Worm (Caenorhabditis elegans) whole organism, young adult: Measurements from ENCODE around the gene bca-1.

Experiments
- K12H6.12 ChIP-seq: fragments of 200-800 bp; sonication (Bioruptor generic); optimal IDR thresholded peaks from 2 replicates; lab custom pipeline; 2018; ENCODE audit warnings: mild to moderate bottlenecking, missing genetic modification characterization, missing compliant biosample characterization
- hlh-12 ChIP-seq: sonication (generic microtip); optimal IDR thresholded peaks from 2 replicates; lab custom pipeline; 2016; ENCODE audit warnings: missing genetic modification characterization, missing compliant biosample characterization
- hlh-26 ChIP-seq: fragments of 200-800 bp; sonication (Bioruptor generic); conservative IDR thresholded peaks from 2 replicates; pipeline ENCODE4 v1.3.6; 2022; ENCODE audit warnings: missing genetic modification reagents, missing genetic modification characterization, missing compliant biosample characterization
- nfya-1 ChIP-seq: sonication (generic microtip); optimal IDR thresholded peaks from 2 replicates; lab custom pipeline; 2017; ENCODE audit warnings: antibody characterized with exemption, missing compliant biosample characterization, missing genetic modification characterization, borderline replicate concordance; ENCODE audit not compliant: insufficient read depth
- sea-2 ChIP-seq: fragments of 200-800 bp; sonication (Bioruptor generic); IDR thresholded peaks from 2 replicates; pipeline ENCODE4 v1.3.6; 2022; ENCODE audit warnings: missing genetic modification characterization, missing compliant biosample characterization
- ztf-22 ChIP-seq: fragments of 200-800 bp; sonication (Bioruptor generic); optimal IDR thresholded peaks from 2 replicates; lab custom pipeline; 2018; ENCODE audit warnings: mild to moderate bottlenecking, missing genetic modification characterization, moderate library complexity, missing compliant biosample characterization

DNA sequence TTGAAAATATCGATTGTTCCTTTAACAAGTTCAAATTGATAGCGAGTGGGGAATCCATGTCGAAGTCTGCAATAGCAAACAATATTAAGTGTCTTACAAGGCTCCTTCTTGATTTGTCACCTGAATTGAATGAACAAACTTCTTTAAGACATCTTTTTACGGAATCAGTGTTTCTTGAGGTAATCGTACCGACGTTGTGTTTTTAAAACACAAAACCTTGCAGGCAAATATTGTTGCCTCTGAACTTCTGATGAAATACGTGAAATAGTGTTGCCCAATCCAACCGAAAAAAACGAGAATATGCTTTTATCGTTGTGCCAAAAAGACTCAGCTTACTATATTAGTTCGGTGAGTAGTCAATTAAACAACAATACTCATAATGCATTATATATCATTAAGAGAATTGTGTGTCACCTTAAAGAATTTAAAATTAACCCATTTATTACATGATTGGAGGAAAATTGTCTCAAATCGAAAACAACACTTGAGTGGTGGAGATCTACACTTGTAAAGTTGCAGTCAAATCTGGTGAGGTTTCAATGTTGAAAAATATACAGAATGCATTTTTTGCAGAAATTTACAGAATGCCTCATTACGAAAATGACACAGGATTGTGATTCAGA lies 26.5 kb downstream of the bca-1 start, which contains the start of the genes T25B2.4 and T13C5.3:
- TF ChIP-seq sea-2 (GFP tag; lab: Robert Waterston, UW) = no peak
- no peak for TF ChIP-seq ztf-22
- no peak for TF ChIP-seq K12H6.12
- TF ChIP-seq hlh-26 (GFP tag; lab: Robert Waterston, UW) = no peak
- TF ChIP-seq nfya-1 = no peak
- TF ChIP-seq hlh-12 = no peak
